Worm (Caenorhabditis elegans): Measurements from ENCODE around the gene pdi-1.
A peak's percentile ranks its signal among the peaks of the same experiment; 100 is the strongest.

The pdi-1 gene

DNA sequence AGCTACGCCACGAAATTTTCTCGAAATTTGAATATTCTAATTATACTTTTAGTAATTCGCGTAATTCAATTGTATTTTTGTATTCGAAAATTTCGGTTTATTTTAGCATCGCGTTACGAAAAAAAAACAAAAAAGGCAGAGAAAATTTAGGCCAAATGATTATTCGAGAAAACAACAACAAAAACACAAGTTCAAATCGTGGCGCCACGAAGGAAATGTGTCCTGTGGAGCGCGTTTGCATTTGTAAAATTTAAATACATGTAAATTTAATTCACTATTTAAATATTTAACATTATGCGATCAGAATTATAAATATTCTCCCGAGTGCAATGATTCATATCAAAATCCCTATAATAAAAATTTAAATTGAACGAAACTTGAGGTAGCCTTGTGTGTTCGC is 22.5 kb upstream of the pdi-1 start:
- TF ChIP-seq tbx-2 (tag; optimal IDR thresholded peaks at IDR 0.05) (no peak), ZK546.5 (tag; optimal IDR thresholded peaks at IDR 0.05) (no peak), skn-1 (tag; optimal IDR thresholded peaks at IDR 0.05) (no peak), nhr-76 (tag; optimal IDR thresholded peaks at IDR 0.05) (no peak), fos-1 (tag; optimal IDR thresholded peaks at IDR 0.05) (no peak), lin-15B (tag; optimal IDR thresholded peaks at IDR 0.05) (no peak), ceh-9 (tag; optimal IDR thresholded peaks at IDR 0.05) (no peak), nhr-12 (tag; optimal IDR thresholded peaks at IDR 0.05) (no peak), nhr-43 (tag; optimal IDR thresholded peaks at IDR 0.05; ENCODE audit: poor library complexity, severe bottlenecking) (no peak), nhr-237 (tag; optimal IDR thresholded peaks at IDR 0.05) (no peak), ceh-16 (tag; optimal IDR thresholded peaks at IDR 0.05) (no peak), fkh-2 (tag; optimal IDR thresholded peaks at IDR 0.05) (no peak), nhr-11 (tag; optimal IDR thresholded peaks at IDR 0.05) (no peak), nhr-25 (tag; optimal IDR thresholded peaks at IDR 0.05) (no peak), mml-1 (tag; optimal IDR thresholded peaks at IDR 0.05) (no peak), lin-39 (tag; optimal IDR thresholded peaks at IDR 0.05) (no peak), zag-1 (tag; optimal IDR thresholded peaks at IDR 0.05) (no peak), daf-12 (tag; optimal IDR thresholded peaks at IDR 0.05) (no peak)

DNA sequence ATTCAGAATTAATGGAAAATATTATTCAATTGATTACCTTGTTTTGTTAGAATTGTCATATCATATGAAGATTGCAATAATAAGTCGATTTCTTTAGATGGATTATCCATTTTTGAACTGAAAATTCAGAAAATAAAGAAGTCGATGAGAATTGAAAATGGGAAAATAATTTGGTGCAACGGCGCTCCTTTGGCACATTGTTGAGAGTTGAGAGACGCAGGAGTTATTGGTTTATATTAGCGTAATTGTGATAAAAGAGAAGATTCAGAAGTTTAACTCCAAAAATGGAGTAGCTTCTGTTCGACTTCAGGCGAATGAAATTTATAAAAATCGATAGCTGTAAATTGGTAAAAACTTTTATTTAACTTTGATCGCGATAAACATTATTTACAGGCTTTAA is 18.3 kb upstream of the pdi-1 start, which contains the start of gene C14B1.8:
TSS of gene C14B1.8 (minus strand) at position 117 of the 400 bp plus-strand sequence.
- peak; percentile 51 for TF ChIP-seq lin-15B (tag; optimal IDR thresholded peaks at IDR 0.05)
- TF ChIP-seq nhr-43 (tag; optimal IDR thresholded peaks at IDR 0.05; ENCODE audit: poor library complexity, severe bottlenecking) = no peak

DNA sequence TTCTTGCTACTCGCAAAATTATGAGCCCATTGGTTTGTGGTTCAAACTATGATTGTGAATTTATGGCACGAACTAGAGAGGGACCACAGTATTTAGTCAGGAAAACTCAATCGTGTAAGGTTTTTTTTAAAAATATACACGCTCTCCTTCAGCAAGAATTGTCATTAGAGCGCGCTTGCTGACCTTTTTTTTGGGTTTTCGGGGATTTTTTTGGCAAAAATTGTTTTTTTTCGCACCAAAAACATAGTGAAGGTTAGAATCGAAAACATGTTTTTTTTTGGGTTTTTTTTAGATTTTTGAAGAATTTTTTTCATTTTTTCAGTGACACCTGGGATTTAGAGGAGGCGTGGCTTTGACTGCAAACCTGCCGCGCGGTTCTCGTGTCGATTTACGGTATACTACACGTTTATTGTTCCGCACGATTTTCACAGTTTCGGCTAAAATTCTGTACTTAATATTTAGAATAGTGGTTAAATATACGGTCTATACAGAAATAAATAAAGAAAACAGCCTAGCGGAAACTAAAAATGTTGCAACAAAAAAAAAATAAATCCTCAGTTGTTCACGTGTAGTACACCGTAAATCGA is 14.9 kb upstream of the pdi-1 start:
- TF ChIP-seq eor-1 (tag; optimal IDR thresholded peaks at IDR 0.05) (no peak), hmg-11 (tag; optimal IDR thresholded peaks at IDR 0.05) (peak; percentile 9), R02D3.7 (tag; optimal IDR thresholded peaks at IDR 0.05) (peak; percentile 62)

DNA sequence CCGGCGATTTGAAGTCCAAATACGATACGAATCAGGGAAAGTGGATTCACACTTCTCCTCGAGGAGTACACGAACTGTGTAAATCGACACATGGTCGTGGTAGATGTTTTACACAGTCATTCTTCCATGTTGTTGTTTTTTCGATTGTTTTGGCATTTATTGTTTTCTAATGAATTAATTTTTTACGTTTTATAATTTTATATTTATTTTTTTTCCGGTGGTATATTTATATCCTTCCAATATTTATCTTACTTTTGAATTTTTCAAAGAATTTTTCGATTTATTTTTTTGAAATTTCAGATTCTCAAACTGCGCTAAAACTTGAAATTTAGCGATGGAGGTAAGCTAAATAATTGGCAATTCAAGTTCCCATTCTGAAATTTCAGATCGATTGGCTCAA is 11.9 kb upstream of the pdi-1 start, which contains the start of gene nrde-1:
TSS of gene nrde-1 (plus strand) at position 301 of the 400 bp plus-strand sequence.
- TF ChIP-seq daf-12 (tag; optimal IDR thresholded peaks at IDR 0.05) = no peak
- TF ChIP-seq egl-27 (tag; optimal IDR thresholded peaks at IDR 0.05) = no peak

ce11 chrIII:3709030-3709429 is 7.8 kb upstream of the pdi-1 start, which contains the start of gene alkb-8:
TSS of gene alkb-8 (plus strand) at chrIII:3709330.
- TF ChIP-seq R02D3.7 (tag; optimal IDR thresholded peaks at IDR 0.05) (no peak), lin-39 (tag; optimal IDR thresholded peaks at IDR 0.05) (no peak), nhr-77 (tag; optimal IDR thresholded peaks at IDR 0.05) (no peak), nhr-12 (tag; optimal IDR thresholded peaks at IDR 0.05) (no peak), tbx-2 (tag; optimal IDR thresholded peaks at IDR 0.05) (no peak), nfya-1 (tag; optimal IDR thresholded peaks at IDR 0.05; ENCODE audit: insufficient read depth) (no peak), hmg-11 (tag; optimal IDR thresholded peaks at IDR 0.05) (no peak), ceh-16 (tag; optimal IDR thresholded peaks at IDR 0.05) (no peak), daf-12 (tag; optimal IDR thresholded peaks at IDR 0.05) (no peak), ceh-9 (tag; optimal IDR thresholded peaks at IDR 0.05) (no peak), fkh-2 (tag; optimal IDR thresholded peaks at IDR 0.05) (no peak), nhr-43 (tag; optimal IDR thresholded peaks at IDR 0.05; ENCODE audit: poor library complexity, severe bottlenecking) (no peak), egl-5 (tag; optimal IDR thresholded peaks at IDR 0.05) (no peak), elt-2 (tag; optimal IDR thresholded peaks at IDR 0.05) (no peak), ztf-4 (tag; optimal IDR thresholded peaks at IDR 0.05) (no peak)

- TF ChIP-seq egl-5 (tag; optimal IDR thresholded peaks at IDR 0.05) = no peak
Measured at ce11 chrIII:3706586-3706985, 5.3 kb upstream of the pdi-1 start, which contains the start of gene dph-1. TSS of gene dph-1 (plus strand) at chrIII:3706886.

- TF ChIP-seq pha-4 (tag; optimal IDR thresholded peaks at IDR 0.05) (peak; percentile 37), ceh-28 (tag; optimal IDR thresholded peaks at IDR 0.05) (no peak), ama-1 (optimal IDR thresholded peaks at IDR 0.05) (peak; percentile 64), jun-1 (tag; optimal IDR thresholded peaks at IDR 0.05) (no peak), lin-15B (tag; optimal IDR thresholded peaks at IDR 0.05) (peak; percentile 43), nhr-25 (tag; optimal IDR thresholded peaks at IDR 0.05) (peak; percentile 30), hmg-11 (tag; optimal IDR thresholded peaks at IDR 0.05) (peak; percentile 46), egl-5 (tag; optimal IDR thresholded peaks at IDR 0.05) (no peak), R02D3.7 (tag; optimal IDR thresholded peaks at IDR 0.05) (no peak), tbx-2 (tag; optimal IDR thresholded peaks at IDR 0.05) (no peak), unc-39 (tag; optimal IDR thresholded peaks at IDR 0.05) (no peak), nhr-23 (tag; optimal IDR thresholded peaks at IDR 0.05) (peak; percentile 52), nhr-43 (tag; optimal IDR thresholded peaks at IDR 0.05; ENCODE audit: poor library complexity, severe bottlenecking) (peak; percentile 48), fkh-2 (tag; optimal IDR thresholded peaks at IDR 0.05) (no peak), nfya-1 (tag; optimal IDR thresholded peaks at IDR 0.05; ENCODE audit: insufficient read depth) (peak; percentile 45)
Measured at ce11 chrIII:3704967-3705366, 3.7 kb upstream of the pdi-1 start, which contains the start of gene wdr-5.1. TSS of gene wdr-5.1 (plus strand) at chrIII:3705285.
